Worm (Caenorhabditis elegans): Measurements from ENCODE around the gene lact-1.

Gene lact-1

ce11 chrX:7278095-7278494 is 17.9 kb upstream of the lact-1 start:
- TF ChIP-seq ceh-34 (tag; optimal IDR thresholded peaks at IDR 0.05): no peak
- no peak for TF ChIP-seq sdc-2 (tag; optimal IDR thresholded peaks at IDR 0.05)
- no peak for TF ChIP-seq ceh-9 (tag; optimal IDR thresholded peaks at IDR 0.05)
- TF ChIP-seq ceh-2 (tag; optimal IDR thresholded peaks at IDR 0.05): no peak
- TF ChIP-seq nhr-232 (tag; optimal IDR thresholded peaks at IDR 0.05): no peak
- no peak for TF ChIP-seq tbx-2 (tag; optimal IDR thresholded peaks at IDR 0.05)
- TF ChIP-seq elt-2 (tag; optimal IDR thresholded peaks at IDR 0.05): no peak
- TF ChIP-seq hlh-15 (tag; optimal IDR thresholded peaks at IDR 0.05): no peak
- TF ChIP-seq odd-2 (tag; optimal IDR thresholded peaks at IDR 0.05): no peak
- no peak for TF ChIP-seq C08G9.2 (tag; optimal IDR thresholded peaks at IDR 0.05)
- TF ChIP-seq nhr-11 (tag; optimal IDR thresholded peaks at IDR 0.05): no peak
- no peak for TF ChIP-seq ztf-16 (tag; optimal IDR thresholded peaks at IDR 0.05)
- no peak for TF ChIP-seq ceh-24 (tag; optimal IDR thresholded peaks at IDR 0.05)
- TF ChIP-seq che-1 (tag; optimal IDR thresholded peaks at IDR 0.05): no peak
- no peak for TF ChIP-seq ets-4 (tag; optimal IDR thresholded peaks at IDR 0.05)
- no peak for TF ChIP-seq Y22D7AL.16 (tag; optimal IDR thresholded peaks at IDR 0.05)
- no peak for TF ChIP-seq ahr-1 (tag; optimal IDR thresholded peaks at IDR 0.05)

- no peak for TF ChIP-seq elt-4 (tag; optimal IDR thresholded peaks at IDR 0.05)
- TF ChIP-seq dve-1 (tag; optimal IDR thresholded peaks at IDR 0.05): no peak
- TF ChIP-seq K02D7.2 (tag; optimal IDR thresholded peaks at IDR 0.05): no peak
- TF ChIP-seq ceh-19 (GFP tag; optimal IDR thresholded peaks at IDR 0.05): no peak
- no peak for TF ChIP-seq C08G9.2 (tag; optimal IDR thresholded peaks at IDR 0.05)
- TF ChIP-seq unc-55 (GFP tag; optimal IDR thresholded peaks at IDR 0.05): no peak
These were observed 11.8 kb upstream of the lact-1 start, which contains the start of gene F46H5.11 for ce11 chrX:7271968-7272367. F46H5.11 (minus strand) TSS chrX:7272068.

DNA sequence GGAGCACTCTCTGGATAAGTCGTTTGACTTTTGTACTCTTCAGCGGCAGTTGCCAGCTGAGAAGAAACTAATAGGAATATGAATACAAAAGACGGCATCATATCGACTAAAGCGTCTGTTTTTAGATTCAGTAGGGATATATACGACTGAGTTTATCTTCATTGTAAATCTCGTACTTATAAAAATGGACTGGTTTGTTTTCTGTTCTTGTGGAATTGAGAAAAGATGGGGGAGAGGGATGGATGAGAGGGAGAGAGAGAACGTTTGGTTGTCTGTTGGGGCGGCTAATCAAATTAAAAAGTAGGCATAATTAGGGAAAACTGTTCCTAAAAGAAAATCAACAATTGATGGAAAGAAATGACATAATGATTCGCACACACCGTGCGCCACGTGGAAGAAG is 9.2 kb upstream of the lact-1 start, which contains the start of gene grd-7:
Gene grd-7, minus strand, starts transcription at position 101 of the 400 bp plus-strand sequence.
- TF ChIP-seq hlh-8 (tag; optimal IDR thresholded peaks at IDR 0.05): no peak
- no peak for TF ChIP-seq pqm-1 (tag; optimal IDR thresholded peaks at IDR 0.05)
- TF ChIP-seq C38D4.7 (GFP tag; optimal IDR thresholded peaks at IDR 0.05): no peak
- TF ChIP-seq F13H6.1 (tag; optimal IDR thresholded peaks at IDR 0.05): no peak
- no peak for TF ChIP-seq nfya-1 (tag; optimal IDR thresholded peaks at IDR 0.05)
- no peak for TF ChIP-seq odd-2 (tag; optimal IDR thresholded peaks at IDR 0.05)
- no peak for TF ChIP-seq ets-4 (tag; optimal IDR thresholded peaks at IDR 0.05)
- TF ChIP-seq ceh-9 (tag; optimal IDR thresholded peaks at IDR 0.05): no peak
- no peak for TF ChIP-seq ceh-14 (tag; optimal IDR thresholded peaks at IDR 0.05)
- TF ChIP-seq K02D7.2 (tag; optimal IDR thresholded peaks at IDR 0.05): no peak
- no peak for TF ChIP-seq lim-6 (tag; optimal IDR thresholded peaks at IDR 0.05)
- no peak for TF ChIP-seq fkh-6 (tag; optimal IDR thresholded peaks at IDR 0.05)
- no peak for TF ChIP-seq tbx-2 (tag; optimal IDR thresholded peaks at IDR 0.05)

DNA sequence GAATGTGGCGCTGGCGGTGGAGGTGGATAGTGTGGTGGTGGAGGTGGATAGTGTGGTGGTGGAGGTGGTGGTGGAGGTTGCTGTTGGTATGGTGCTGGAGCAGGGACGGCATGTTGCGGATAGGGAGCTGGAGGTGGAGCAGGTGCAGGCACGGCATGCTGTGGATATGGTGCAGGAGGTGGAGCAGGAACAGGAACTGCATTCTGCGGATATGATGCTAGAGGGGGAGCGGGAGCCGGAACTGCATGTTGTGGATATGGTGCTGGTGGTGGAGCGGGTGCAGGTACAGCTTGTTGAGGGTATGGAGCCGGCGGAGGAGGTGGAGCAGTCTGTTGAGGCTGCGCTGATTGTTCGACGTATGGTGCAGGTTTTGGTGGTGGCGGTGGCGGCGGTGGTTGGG is 8.8 kb upstream of the lact-1 start:
- TF ChIP-seq lim-6 (tag; optimal IDR thresholded peaks at IDR 0.05) (no peak), pax-1 (tag; optimal IDR thresholded peaks at IDR 0.05) (no peak), ceh-22 (tag; optimal IDR thresholded peaks at IDR 0.05) (no peak), K09A11.1 (tag; optimal IDR thresholded peaks at IDR 0.05; ENCODE audit: insufficient read depth) (no peak), npax-4 (tag; optimal IDR thresholded peaks at IDR 0.05) (no peak), ceh-6 (GFP tag; optimal IDR thresholded peaks at IDR 0.05) (no peak), C08G9.2 (tag; optimal IDR thresholded peaks at IDR 0.05) (no peak), fax-1 (tag; optimal IDR thresholded peaks at IDR 0.05) (no peak), F13H6.1 (tag; optimal IDR thresholded peaks at IDR 0.05) (no peak), dmd-4 (tag; optimal IDR thresholded peaks at IDR 0.05; ENCODE audit: borderline replicate concordance) (no peak), ceh-14 (tag; optimal IDR thresholded peaks at IDR 0.05) (no peak), dve-1 (tag; optimal IDR thresholded peaks at IDR 0.05) (no peak), ceh-34 (tag; optimal IDR thresholded peaks at IDR 0.05) (no peak), ceh-19 (GFP tag; optimal IDR thresholded peaks at IDR 0.05) (no peak), mec-3 (tag; optimal IDR thresholded peaks at IDR 0.05; ENCODE audit: borderline replicate concordance) (no peak), pag-3 (tag; optimal IDR thresholded peaks at IDR 0.05; ENCODE audit: borderline replicate concordance) (no peak), unc-3 (GFP tag; conservative IDR thresholded peaks at IDR 0.05) (no peak), unc-3 (tag; optimal IDR thresholded peaks at IDR 0.05) (no peak), pqm-1 (tag; optimal IDR thresholded peaks at IDR 0.05) (no peak)

Data from whole organism, late embryonic.